Fruit fly (Drosophila melanogaster) whole organism, embryonic: ENCODE measurements around the gene Idh3g.

ENCODE experiments used
- Abd-B ChIP-seq: fragments of 200-800 bp; sonication (Bioruptor generic); optimal IDR thresholded peaks from 2 replicates; lab custom pipeline; 2018; ENCODE audit warnings: missing biosample characterization, mild to moderate bottlenecking, missing genetic modification characterization, moderate library complexity
- Ada2b ChIP-seq: fragments of 200-800 bp; sonication (Bioruptor generic); IDR thresholded peaks from 2 replicates; pipeline ENCODE4 v1.3.6; 2022; ENCODE audit warnings: missing biosample characterization, missing genetic modification characterization
- Atf3 ChIP-seq: fragments of 200-800 bp; sonication (Bioruptor generic); optimal IDR thresholded peaks from 3 replicates; lab custom pipeline; 2016; ENCODE audit warnings: missing biosample characterization, missing genetic modification characterization
- CG11398 ChIP-seq: fragments of 200-800 bp; sonication (Bioruptor generic); optimal IDR thresholded peaks from 2 replicates; lab custom pipeline; 2016; ENCODE audit warnings: missing biosample characterization, missing genetic modification characterization
- CG11504 ChIP-seq: fragments of 200-800 bp; sonication (Bioruptor generic); optimal IDR thresholded peaks from 3 replicates; lab custom pipeline; 2019; ENCODE audit warnings: missing biosample characterization, mild to moderate bottlenecking, missing genetic modification characterization, moderate library complexity
- CG11560 ChIP-seq: fragments of 200-800 bp; sonication (Bioruptor generic); IDR thresholded peaks from 3 replicates; pipeline ENCODE4 v1.3.6; 2022; ENCODE audit warnings: missing biosample characterization, missing genetic modification characterization
- CG14667 ChIP-seq: fragments of 200-800 bp; sonication (Bioruptor generic); IDR thresholded peaks from 2 replicates; pipeline ENCODE4 v1.3.6; 2022; ENCODE audit warnings: missing biosample characterization, missing genetic modification characterization
- CG14710 ChIP-seq: fragments of 200-800 bp; sonication (Bioruptor generic); optimal IDR thresholded peaks from 3 replicates; lab custom pipeline; 2019; ENCODE audit warnings: missing biosample characterization, mild to moderate bottlenecking, missing genetic modification characterization, moderate library complexity
- CG16779 ChIP-seq: fragments of 200-800 bp; sonication (Bioruptor generic); IDR thresholded peaks from 2 replicates; pipeline ENCODE4 v1.3.6; 2022; ENCODE audit warnings: missing biosample characterization, missing genetic modification characterization
- CG16863 ChIP-seq: fragments of 200-800 bp; sonication (Bioruptor generic); optimal IDR thresholded peaks from 3 replicates; lab custom pipeline; 2016; ENCODE audit warnings: missing biosample characterization, missing genetic modification characterization
- CG17385 ChIP-seq: fragments of 200-800 bp; sonication (Bioruptor generic); optimal IDR thresholded peaks from 3 replicates; lab custom pipeline; 2018; ENCODE audit warnings: missing biosample characterization, mild to moderate bottlenecking, missing genetic modification characterization
- CG17802 ChIP-seq: fragments of 200-800 bp; sonication (Bioruptor generic); optimal IDR thresholded peaks from 2 replicates; lab custom pipeline; 2018; ENCODE audit warnings: missing biosample characterization, mild to moderate bottlenecking, missing genetic modification characterization, moderate library complexity
- CG2712 ChIP-seq: fragments of 200-800 bp; optimal IDR thresholded peaks from 3 replicates; lab custom pipeline; 2019; ENCODE audit warnings: missing biosample characterization, mild to moderate bottlenecking, missing genetic modification characterization, moderate library complexity
- CG2889 ChIP-seq: fragments of 200-800 bp; sonication (Bioruptor generic); IDR thresholded peaks from 3 replicates; pipeline ENCODE4 v1.3.6; 2022; ENCODE audit warnings: missing biosample characterization, missing genetic modification characterization
- CG30403 ChIP-seq: fragments of 200-800 bp; sonication (Bioruptor generic); optimal IDR thresholded peaks from 3 replicates; lab custom pipeline; 2016; ENCODE audit warnings: missing biosample characterization, missing genetic modification characterization
- CG3163 ChIP-seq: fragments of 200-800 bp; sonication (Bioruptor generic); optimal IDR thresholded peaks from 3 replicates; lab custom pipeline; 2016; ENCODE audit warnings: missing biosample characterization, missing genetic modification characterization
- CG3726 ChIP-seq: fragments of 200-800 bp; sonication (Bioruptor generic); IDR thresholded peaks from 3 replicates; pipeline ENCODE4, ENCODE4 v1.3.6; 2022; ENCODE audit warnings: missing biosample characterization, missing genetic modification characterization
- CG3838 ChIP-seq: fragments of 200-800 bp; sonication (Bioruptor generic); optimal IDR thresholded peaks from 3 replicates; lab custom pipeline; 2016; ENCODE audit warnings: missing biosample characterization, missing genetic modification characterization
- CG4404 ChIP-seq: fragments of 200-800 bp; sonication (Bioruptor generic); IDR thresholded peaks from 2 replicates; pipeline ENCODE4 v1.3.6; 2022; ENCODE audit warnings: missing biosample characterization, missing genetic modification characterization
- CG6689 ChIP-seq: fragments of 200-800 bp; sonication (Bioruptor generic); IDR thresholded peaks from 2 replicates; pipeline ENCODE4 v1.3.6; 2022; ENCODE audit warnings: missing biosample characterization, missing genetic modification characterization
- CHES-1-like ChIP-seq: fragments of 200-800 bp; sonication (Bioruptor generic); optimal IDR thresholded peaks from 2 replicates; lab custom pipeline; 2016; ENCODE audit warnings: missing biosample characterization, missing genetic modification characterization
- D ChIP-seq, 2 experiments: fragments of 200-800 bp in 1 of 2; fragments of >200 bp in 1 of 2; sonication (Bioruptor generic) in 1 of 2; optimal IDR thresholded peaks; 2 replicates in 1 of 2; 3 replicates in 1 of 2; lab custom pipeline; 2017; ENCODE audit warnings: mild to moderate bottlenecking in 1 of 2, missing biosample characterization in 1 of 2, missing genetic modification characterization in 1 of 2, missing genetic modification reagents in 1 of 2
- Dad ChIP-seq: fragments of 200-800 bp; sonication (Bioruptor generic); optimal IDR thresholded peaks from 3 replicates; lab custom pipeline; 2016; ENCODE audit warnings: missing biosample characterization, missing genetic modification characterization
- Deaf1 ChIP-seq: fragments of 200-800 bp; optimal IDR thresholded peaks from 3 replicates; lab custom pipeline; 2019; ENCODE audit warnings: missing biosample characterization, mild to moderate bottlenecking, missing genetic modification characterization, moderate library complexity
- Doc2 ChIP-seq: fragments of 200-800 bp; sonication (Bioruptor generic); IDR thresholded peaks from 2 replicates; pipeline ENCODE4 v1.3.6; 2022; ENCODE audit warnings: missing biosample characterization, missing genetic modification characterization
- Dp ChIP-seq: fragments of 200-800 bp; sonication (Bioruptor generic); optimal IDR thresholded peaks from 2 replicates; lab custom pipeline; 2018; ENCODE audit warnings: missing biosample characterization, mild to moderate bottlenecking, missing genetic modification characterization, moderate library complexity
- Lim3 ChIP-seq: fragments of 200-800 bp; sonication (Bioruptor generic); IDR thresholded peaks from 2 replicates; pipeline ENCODE4 v1.3.6; 2022; ENCODE audit warnings: missing biosample characterization, missing genetic modification characterization
- Lpt ChIP-seq: fragments of >200 bp; optimal IDR thresholded peaks from 2 replicates; lab custom pipeline; 2018; ENCODE audit warnings: missing biosample characterization, missing genetic modification characterization
- NFAT ChIP-seq: fragments of 200-800 bp; sonication (Bioruptor generic); IDR thresholded peaks from 2 replicates; pipeline ENCODE4 v1.3.6; 2022; ENCODE audit warnings: missing biosample characterization, missing genetic modification characterization
- Optix ChIP-seq: fragments of 200-800 bp; sonication (Bioruptor generic); IDR thresholded peaks from 3 replicates; pipeline ENCODE4 v1.3.6; 2022; ENCODE audit warnings: missing biosample characterization, missing genetic modification characterization
- Poxn ChIP-seq: fragments of 200-800 bp; sonication (Bioruptor generic); IDR thresholded peaks from 2 replicates; pipeline ENCODE4 v1.3.6; 2022; ENCODE audit warnings: missing biosample characterization, missing genetic modification characterization
- Ssrp ChIP-seq: fragments of 200-800 bp; sonication (Bioruptor generic); optimal IDR thresholded peaks from 2 replicates; lab custom pipeline; 2018; ENCODE audit warnings: missing biosample characterization, mild to moderate bottlenecking, missing genetic modification characterization, moderate library complexity
- amos ChIP-seq: fragments of 200-800 bp; sonication (Bioruptor generic); IDR thresholded peaks from 2 replicates; pipeline ENCODE4 v1.3.6; 2022; ENCODE audit warnings: missing biosample characterization, missing genetic modification characterization; ENCODE audit not compliant: partially characterized antibody
- chinmo ChIP-seq: fragments of 200-800 bp; sonication (Bioruptor generic); IDR thresholded peaks from 4 replicates; pipeline ENCODE4 v1.3.6; 2022; ENCODE audit warnings: missing biosample characterization, missing genetic modification characterization; ENCODE audit not compliant: partially characterized antibody
- dmrt99B ChIP-seq: fragments of 200-800 bp; sonication (Bioruptor generic); optimal IDR thresholded peaks from 2 replicates; lab custom pipeline; 2018; ENCODE audit warnings: missing biosample characterization, mild to moderate bottlenecking, missing genetic modification characterization, moderate library complexity
- en ChIP-seq: fragments of 200-800 bp; sonication (Bioruptor generic); optimal IDR thresholded peaks from 2 replicates; lab custom pipeline; 2016; ENCODE audit warnings: missing biosample characterization, missing genetic modification characterization
- ftz-f1 ChIP-seq: fragments of 200-800 bp; sonication (Bioruptor generic); optimal IDR thresholded peaks from 2 replicates; lab custom pipeline; 2016; ENCODE audit warnings: missing biosample characterization, missing genetic modification characterization
- gcm ChIP-seq: fragments of 200-800 bp; sonication (Bioruptor generic); optimal IDR thresholded peaks from 2 replicates; lab custom pipeline; 2019; ENCODE audit warnings: missing biosample characterization, mild to moderate bottlenecking, missing genetic modification characterization, moderate library complexity
- gsb-n ChIP-seq: fragments of 200-800 bp; sonication (Bioruptor generic); optimal IDR thresholded peaks from 3 replicates; lab custom pipeline; 2018; ENCODE audit warnings: missing biosample characterization, mild to moderate bottlenecking, missing genetic modification characterization
- lov ChIP-seq, 2 experiments: fragments of 200-800 bp in 1 of 2; fragments of >200 bp in 1 of 2; sonication (Bioruptor generic) in 1 of 2; IDR thresholded peaks in 1 of 2; optimal IDR thresholded peaks in 1 of 2; 2 replicates in 1 of 2; 3 replicates in 1 of 2; pipeline versions ENCODE4 v1.3.6 to Lab custom; 2017 to 2022; ENCODE audit warnings: missing biosample characterization in 1 of 2, missing genetic modification characterization in 1 of 2
- p53 ChIP-seq: fragments of 200-800 bp; sonication (Bioruptor generic); optimal IDR thresholded peaks from 2 replicates; lab custom pipeline; 2016; ENCODE audit warnings: missing biosample characterization, missing genetic modification characterization
- prd ChIP-seq, 3 experiments: fragments of >200 bp in 2 of 3; fragments of 200-800 bp in 1 of 3; sonication (Bioruptor generic) in 1 of 3; optimal IDR thresholded peaks in 2 of 3; IDR thresholded peaks in 1 of 3; 2 replicates in 2 of 3; 3 replicates in 1 of 3; pipeline versions ENCODE4 v1.3.6 to Lab custom; 2017 to 2022; ENCODE audit warnings: missing biosample characterization in 1 of 3, missing genetic modification characterization in 1 of 3
- psq ChIP-seq: fragments of 200-800 bp; sonication (Bioruptor generic); optimal IDR thresholded peaks from 2 replicates; lab custom pipeline; 2017; ENCODE audit warnings: missing biosample characterization, missing genetic modification characterization
- sc ChIP-seq, 3 experiments: fragments of >200 bp in 2 of 3; fragments of 200-800 bp in 1 of 3; sonication (Bioruptor generic) in 1 of 3; optimal IDR thresholded peaks; 2 replicates in 2 of 3; 3 replicates in 1 of 3; lab custom pipeline; 2017; ENCODE audit warnings: mild to moderate bottlenecking in 1 of 3, missing biosample characterization in 1 of 3, missing genetic modification characterization in 1 of 3, missing genetic modification reagents in 1 of 3
- sens-2 ChIP-seq: fragments of 200-800 bp; sonication (Bioruptor generic); IDR thresholded peaks from 2 replicates; pipeline ENCODE4 v1.3.6; 2022; ENCODE audit warnings: missing biosample characterization, missing genetic modification characterization
- tap ChIP-seq: fragments of 200-800 bp; optimal IDR thresholded peaks from 3 replicates; lab custom pipeline; 2019; ENCODE audit warnings: missing biosample characterization, mild to moderate bottlenecking, missing genetic modification characterization, moderate library complexity
- twi ChIP-seq: fragments of 200-800 bp; optimal IDR thresholded peaks from 2 replicates; lab custom pipeline; 2019; ENCODE audit warnings: missing biosample characterization, mild to moderate bottlenecking, missing genetic modification characterization, moderate library complexity
- unc-4 ChIP-seq: fragments of 200-800 bp; sonication (Bioruptor generic); IDR thresholded peaks from 2 replicates; pipeline ENCODE4 v1.3.6; 2022; ENCODE audit warnings: missing biosample characterization, missing genetic modification characterization; ENCODE audit not compliant: partially characterized antibody
- zen ChIP-seq: fragments of 200-800 bp; sonication (Bioruptor generic); optimal IDR thresholded peaks from 3 replicates; lab custom pipeline; 2018; ENCODE audit warnings: missing biosample characterization, mild to moderate bottlenecking, missing genetic modification characterization, moderate library complexity

Idh3g gene

dm6 chr3R:25680528-25680927 is at the start of gene Idh3g, which contains the start of gene CG4743 (continued):
- TF ChIP-seq CHES-1-like (GFP tag; lab: Kevin White, UChicago): peak; percentile 20
- TF ChIP-seq Ssrp (tag; lab: Kevin White, UChicago): peak; percentile 97
- TF ChIP-seq Abd-B: peak; percentile 99
- TF ChIP-seq Atf3 (GFP tag; lab: Kevin White, UChicago): peak; percentile 62
- no peak for TF ChIP-seq p53 (GFP tag; lab: Kevin White, UChicago)
- peak; percentile 91 for TF ChIP-seq NFAT (GFP tag; lab: Robert Waterston, UW)
- TF ChIP-seq Dp (GFP tag; lab: Kevin White, UChicago): peak; percentile 28
- TF ChIP-seq CG30403 (GFP tag; lab: Kevin White, UChicago): peak; percentile 97
- TF ChIP-seq CG3163 (GFP tag; lab: Kevin White, UChicago): peak; percentile 39
- TF ChIP-seq CG6689 (GFP tag; lab: Robert Waterston, UW): peak; percentile 97
- peak; percentile 87 for TF ChIP-seq CG4404
- TF ChIP-seq CG11560 (tag; lab: Robert Waterston, UW): peak; percentile 83
- no peak for TF ChIP-seq chinmo (GFP tag; lab: Robert Waterston, UW)
- TF ChIP-seq Doc2 (GFP tag; lab: Robert Waterston, UW): no peak; the same call in 1 of the 2 replicates
- TF ChIP-seq tap: peak; percentile 97
- peak; percentile 92 for TF ChIP-seq CG16779 (GFP tag; lab: Robert Waterston, UW)
- TF ChIP-seq Dad (GFP tag; lab: Kevin White, UChicago): peak; percentile 75
- TF ChIP-seq Lim3 (GFP tag; lab: Robert Waterston, UW): peak; percentile 75
- TF ChIP-seq sens-2 (GFP tag; lab: Robert Waterston, UW): peak; percentile 94
- TF ChIP-seq CG17802: peak; percentile 75
- 0 out of 2 replicates have a peak, but pooled peaks have one; percentile 31 for TF ChIP-seq unc-4 (GFP tag; lab: Robert Waterston, UW)
- peak; percentile 98 for TF ChIP-seq gcm (GFP tag; lab: Kevin White, UChicago)
- TF ChIP-seq zen (tag; lab: Kevin White, UChicago): peak; percentile 98
- TF ChIP-seq dmrt99B (tag; lab: Kevin White, UChicago): peak; percentile 97
- TF ChIP-seq CG16863 (GFP tag; lab: Kevin White, UChicago): peak; percentile 71
- TF ChIP-seq Deaf1: peak; percentile 82
- TF ChIP-seq en: peak; percentile 21
- peak; percentile 96 for TF ChIP-seq CG11504 (tag; lab: Kevin White, UChicago)
- TF ChIP-seq Poxn (GFP tag; lab: Robert Waterston, UW): peak; percentile 71
- no peak for TF ChIP-seq sc (optimal IDR thresholded peaks at IDR 0.05; lab: Kevin White, UChicago)
- peak; percentile 96 for TF ChIP-seq sc (GFP tag; optimal IDR thresholded peaks at IDR 0.05; lab: Kevin White, UChicago)
- peak; percentile 99 for TF ChIP-seq CG2712 (tag; lab: Kevin White, UChicago)
- peak; percentile 97 for TF ChIP-seq twi (tag; lab: Kevin White, UChicago)
- peak; percentile 76 for TF ChIP-seq CG3838 (GFP tag; lab: Kevin White, UChicago)
- TF ChIP-seq CG14667 (GFP tag; lab: Robert Waterston, UW): peak; percentile 91
- peak; percentile 96 for TF ChIP-seq CG17385
- peak; percentile 85 for TF ChIP-seq psq (GFP tag; lab: Kevin White, UChicago)
- no peak for TF ChIP-seq lov (optimal IDR thresholded peaks at IDR 0.05; lab: Kevin White, UChicago)
- peak; percentile 92 for TF ChIP-seq lov (GFP tag; IDR thresholded peaks at IDR 0.05; lab: Robert Waterston, UW)
- peak; percentile 80 for TF ChIP-seq Optix (GFP tag; lab: Robert Waterston, UW)
- peak; percentile 89 for TF ChIP-seq CG2889 (GFP tag; lab: Robert Waterston, UW)
- no peak for TF ChIP-seq amos (GFP tag; lab: Robert Waterston, UW)
- TF ChIP-seq CG14710 (tag; lab: Kevin White, UChicago): peak; percentile 98
- TF ChIP-seq CG3726: peak; percentile 91
- no peak for TF ChIP-seq prd (optimal IDR thresholded peaks at IDR 0.05; lab: Kevin White, UChicago)
- TF ChIP-seq prd (GFP tag; IDR thresholded peaks at IDR 0.05; lab: Robert Waterston, UW): peak; percentile 97
- peak; percentile 55 for TF ChIP-seq CG11398 (GFP tag; lab: Kevin White, UChicago)
- TF ChIP-seq gsb-n (tag; lab: Kevin White, UChicago): peak; percentile 99
- peak; percentile 94 for TF ChIP-seq Ada2b (GFP tag; lab: Robert Waterston, UW)
- TF ChIP-seq ftz-f1 (GFP tag; lab: Kevin White, UChicago): peak; percentile 27
- TF ChIP-seq D (optimal IDR thresholded peaks at IDR 0.05; lab: Kevin White, UChicago): no peak
- TF ChIP-seq D (GFP tag; optimal IDR thresholded peaks at IDR 0.05; lab: Kevin White, UChicago): peak; percentile 95
- no peak for TF ChIP-seq Lpt (GFP tag; lab: Kevin White, UChicago)
